Fruit fly (Drosophila melanogaster) whole organism, prepupa: Measurements from ENCODE around the gene Madm.

ENCODE experiments used
- CG11762 ChIP-seq: fragments of 200-800 bp; sonication (Bioruptor generic); optimal IDR thresholded peaks from 3 replicates; lab custom pipeline; 2016; ENCODE audit warnings: missing biosample characterization, missing genetic modification characterization; ENCODE audit not compliant: insufficient read depth
- CG16779 ChIP-seq: fragments of 200-800 bp; sonication (Bioruptor generic); optimal IDR thresholded peaks from 3 replicates; lab custom pipeline; 2017; ENCODE audit warnings: missing biosample characterization, mild to moderate bottlenecking, missing genetic modification characterization
- CG32006 ChIP-seq: fragments of 200-800 bp; sonication (Bioruptor generic); optimal IDR thresholded peaks from 3 replicates; lab custom pipeline; 2017; ENCODE audit warnings: missing biosample characterization, mild to moderate bottlenecking, missing genetic modification characterization
- CG6163 ChIP-seq: fragments of 200-800 bp; sonication (Bioruptor generic); IDR thresholded peaks from 3 replicates; pipeline ENCODE4 v1.3.6; 2022; ENCODE audit warnings: missing biosample characterization, missing genetic modification characterization
- Ets21C ChIP-seq: fragments of 200-800 bp; sonication (Bioruptor generic); optimal IDR thresholded peaks from 3 replicates; lab custom pipeline; 2016; ENCODE audit warnings: missing biosample characterization, missing genetic modification characterization
- Gug ChIP-seq: fragments of 200-800 bp; sonication (Bioruptor generic); IDR thresholded peaks from 2 replicates; pipeline ENCODE4 v1.3.6; 2022; ENCODE audit warnings: missing biosample characterization, missing genetic modification characterization
- Sox102F ChIP-seq: fragments of 200-800 bp; sonication (Bioruptor generic); optimal IDR thresholded peaks from 2 replicates; lab custom pipeline; 2016; ENCODE audit warnings: missing biosample characterization, mild to moderate bottlenecking, missing genetic modification characterization
- spab ChIP-seq: fragments of 200-800 bp; sonication (Bioruptor generic); optimal IDR thresholded peaks from 2 replicates; lab custom pipeline; 2017; ENCODE audit warnings: missing biosample characterization, mild to moderate bottlenecking, missing genetic modification characterization, missing genetic modification reagents

DNA sequence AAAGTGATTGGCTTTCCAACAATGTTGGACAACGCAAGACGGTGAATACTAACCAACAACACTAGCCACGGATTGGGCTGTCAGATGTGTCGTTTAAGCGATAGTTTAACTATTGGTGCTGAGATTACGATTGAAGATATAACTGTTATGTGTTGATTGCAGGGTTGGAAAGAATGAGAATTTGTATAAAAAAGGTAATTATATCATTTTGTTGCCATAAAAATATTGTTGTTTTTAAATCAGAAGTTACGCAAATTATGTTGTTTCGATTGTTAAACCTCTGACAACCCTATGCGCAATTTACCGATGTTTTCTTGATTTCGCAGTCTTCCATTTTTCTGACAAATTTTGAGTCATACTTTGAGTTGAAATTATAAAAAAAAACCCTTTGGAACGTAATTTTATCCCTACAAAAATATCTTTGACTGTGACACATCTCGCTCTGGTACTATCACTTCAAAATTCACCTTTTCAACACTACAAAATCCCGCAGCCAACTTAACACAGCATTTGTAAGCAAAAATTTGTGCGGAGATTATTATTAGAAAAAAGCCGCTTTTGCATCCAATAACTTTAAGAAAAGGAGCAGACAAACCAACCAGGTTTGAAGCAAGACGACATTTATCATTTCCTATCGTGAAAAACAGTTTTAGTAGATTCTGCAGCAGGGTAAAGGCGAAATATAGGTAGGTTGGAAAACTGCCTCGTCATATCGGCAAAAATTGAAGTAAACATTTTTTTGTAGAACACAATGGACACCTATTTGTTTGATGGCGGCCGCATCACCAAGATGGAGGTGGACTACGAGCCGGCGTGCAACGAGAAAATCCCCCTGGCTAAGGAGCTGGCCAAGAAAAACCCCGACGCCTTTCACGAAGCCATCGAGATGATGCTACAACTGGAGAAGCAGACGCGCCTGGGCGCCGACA lies 47.0 kb downstream of the Madm start, which contains the start of the genes Hat1 and Rpn5:
- TF ChIP-seq CG11762 (peak; percentile 68), Gug (GFP tag; lab: Robert Waterston, UW) (peak; percentile 59), CG16779 (no peak), Ets21C (GFP tag; lab: Kevin White, UChicago) (peak; percentile 90), CG6163 (0 out of 3 replicates have a peak, but pooled peaks have one; percentile 23), spab (GFP tag; lab: Kevin White, UChicago) (peak; percentile 46), CG32006 (GFP tag; lab: Kevin White, UChicago) (peak; percentile 85), Sox102F (GFP tag; lab: Kevin White, UChicago) (peak; percentile 87)
